Comparison of ENCODE assay signal across 2 worm cellular contexts in genomic region chrV:8667230-8668021, ce11.
TF ChIP-seq lines count a peak whose summit lies in the region.

No protein-coding gene starts in this region.

TF ChIP-seq in whole organism, L1 larva, 84 proteins besides CTCF, POLR2A, EP300 and RAD21 (continued from another document):
- TF ChIP-seq rnt-1 (tag; optimal IDR thresholded peaks at IDR 0.05; lab: Kevin White, UChicago) (peak; percentile 73), C34B4.2 (tag; optimal IDR thresholded peaks at IDR 0.05; lab: Kevin White, UChicago) (no peak), mab-9 (GFP tag; IDR thresholded peaks at IDR 0.05; lab: Robert Waterston, UW) (no peak), nhr-71 (tag; optimal IDR thresholded peaks at IDR 0.05; lab: Kevin White, UChicago) (peak; percentile 65), lsy-2 (tag; optimal IDR thresholded peaks at IDR 0.05; lab: Kevin White, UChicago) (no peak), fkh-8 (tag; optimal IDR thresholded peaks at IDR 0.05; lab: Kevin White, UChicago) (no peak), pag-3 (tag; optimal IDR thresholded peaks at IDR 0.05; lab: Kevin White, UChicago; ENCODE audit: borderline replicate concordance, insufficient read depth) (no peak), skn-1 (tag; optimal IDR thresholded peaks at IDR 0.05; lab: Kevin White, UChicago) (no peak), sox-4 (tag; optimal IDR thresholded peaks at IDR 0.05; lab: Kevin White, UChicago) (no peak), elt-2 (tag; optimal IDR thresholded peaks at IDR 0.05; lab: Kevin White, UChicago) (no peak), unc-130 (tag; optimal IDR thresholded peaks at IDR 0.05; lab: Kevin White, UChicago) (no peak), aly-2 (tag; optimal IDR thresholded peaks at IDR 0.05; lab: Kevin White, UChicago) (no peak), nhr-11 (tag; optimal IDR thresholded peaks at IDR 0.05; lab: Kevin White, UChicago) (no peak), grh-1 (GFP tag; IDR thresholded peaks at IDR 0.05; lab: Robert Waterston, UW) (no peak), lin-39 (tag; optimal IDR thresholded peaks at IDR 0.05; lab: Kevin White, UChicago) (peak; percentile 33), mep-1 (tag; optimal IDR thresholded peaks at IDR 0.05; lab: Kevin White, UChicago) (no peak), lin-15B (tag; optimal IDR thresholded peaks at IDR 0.05; lab: Kevin White, UChicago) (no peak), alr-1 (tag; optimal IDR thresholded peaks at IDR 0.05; lab: Kevin White, UChicago; ENCODE audit: borderline replicate concordance) (no peak), ceh-82 (tag; optimal IDR thresholded peaks at IDR 0.05; lab: Kevin White, UChicago) (no peak), egl-27 (tag; optimal IDR thresholded peaks at IDR 0.05; lab: Kevin White, UChicago) (no peak), nhr-20 (tag; optimal IDR thresholded peaks at IDR 0.05; lab: Kevin White, UChicago) (peak; percentile 38), pqm-1 (tag; optimal IDR thresholded peaks at IDR 0.05; lab: Kevin White, UChicago) (no peak)

TF ChIP-seq in whole organism, L4 larva, 104 proteins besides CTCF, POLR2A, EP300 and RAD21 (continued from another document):
- no peak for TF ChIP-seq mxl-2 (GFP tag; conservative IDR thresholded peaks at IDR 0.05; lab: Robert Waterston, UW)
- TF ChIP-seq nhr-11 (tag; optimal IDR thresholded peaks at IDR 0.05; lab: Kevin White, UChicago): peak; percentile 10
- no peak for TF ChIP-seq sdz-12 (GFP tag; optimal IDR thresholded peaks at IDR 0.05; lab: Kevin White, UChicago)
- TF ChIP-seq fkh-10 (GFP tag; optimal IDR thresholded peaks at IDR 0.05; lab: Kevin White, UChicago): no peak
- TF ChIP-seq dmd-6 (GFP tag; IDR thresholded peaks at IDR 0.05; lab: Robert Waterston, UW): no peak
- no peak for TF ChIP-seq F37D6.2 (tag; optimal IDR thresholded peaks at IDR 0.05; lab: Kevin White, UChicago)
- no peak for TF ChIP-seq nhr-48 (tag; optimal IDR thresholded peaks at IDR 0.05; lab: Kevin White, UChicago)
- no peak for TF ChIP-seq snpc-1.2 (GFP tag; IDR thresholded peaks at IDR 0.05; lab: Robert Waterston, UW)
- TF ChIP-seq ceh-28 (tag; optimal IDR thresholded peaks at IDR 0.05; lab: Kevin White, UChicago): no peak
- no peak for TF ChIP-seq zip-11 (GFP tag; IDR thresholded peaks at IDR 0.05; lab: Robert Waterston, UW)
- TF ChIP-seq aly-2 (tag; optimal IDR thresholded peaks at IDR 0.05; lab: Kevin White, UChicago): no peak
- TF ChIP-seq lin-29 (GFP tag; IDR thresholded peaks at IDR 0.05; lab: Robert Waterston, UW): no peak
- no peak for TF ChIP-seq lin-13 (GFP tag; optimal IDR thresholded peaks at IDR 0.05; lab: Kevin White, UChicago)
- TF ChIP-seq ZK546.5 (tag; optimal IDR thresholded peaks at IDR 0.05; lab: Kevin White, UChicago): no peak
- TF ChIP-seq zfp-2 (tag; optimal IDR thresholded peaks at IDR 0.05; lab: Kevin White, UChicago): no peak
- TF ChIP-seq daf-16 (GFP tag; optimal IDR thresholded peaks at IDR 0.05; lab: Kevin White, UChicago): peak in 1 of 2 experiments; percentile 39
- TF ChIP-seq daf-16 (tag; optimal IDR thresholded peaks at IDR 0.05; lab: Kevin White, UChicago): no peak
- TF ChIP-seq skn-1 (tag; optimal IDR thresholded peaks at IDR 0.05; lab: Kevin White, UChicago): no peak
- no peak for TF ChIP-seq mep-1 (tag; optimal IDR thresholded peaks at IDR 0.05; lab: Kevin White, UChicago)
- no peak for TF ChIP-seq lim-7 (GFP tag; IDR thresholded peaks at IDR 0.05; lab: Robert Waterston, UW)
- peak; percentile 38 for TF ChIP-seq hlh-11 (tag; optimal IDR thresholded peaks at IDR 0.05; lab: Kevin White, UChicago)
- peak; percentile 34 for TF ChIP-seq hlh-30 (tag; optimal IDR thresholded peaks at IDR 0.05; lab: Kevin White, UChicago; ENCODE audit: insufficient read depth)
- TF ChIP-seq arid-1 (GFP tag; conservative IDR thresholded peaks at IDR 0.05; lab: Robert Waterston, UW): no peak
